Worm (Caenorhabditis elegans) whole organism, L3 larva: ENCODE measurements around the gene ttr-42.

Experiments
- R02D3.7 ChIP-seq: fragments of 150-350 bp; optimal IDR thresholded peaks from 2 replicates; lab custom pipeline; 2014; ENCODE audit warnings: missing biosample characterization, missing genetic modification characterization
- ZK546.5 ChIP-seq: sonication (generic microtip); optimal IDR thresholded peaks from 2 replicates; lab custom pipeline; 2017; ENCODE audit warnings: missing biosample characterization, missing genetic modification characterization
- aly-2 ChIP-seq: fragments of 150-350 bp; optimal IDR thresholded peaks from 2 replicates; lab custom pipeline; 2014; ENCODE audit warnings: missing biosample characterization, missing genetic modification characterization
- ama-1 ChIP-seq: fragments of 150-350 bp; optimal IDR thresholded peaks from 2 replicates; lab custom pipeline; 2018
- ceh-16 ChIP-seq: sonication (generic microtip); optimal IDR thresholded peaks from 2 replicates; lab custom pipeline; 2017; ENCODE audit warnings: missing biosample characterization, missing genetic modification characterization
- ceh-28 ChIP-seq: fragments of 150-350 bp; optimal IDR thresholded peaks from 2 replicates; lab custom pipeline; 2014; ENCODE audit warnings: missing biosample characterization, missing genetic modification reagents, missing genetic modification characterization
- ceh-82 ChIP-seq: fragments of 150-350 bp; optimal IDR thresholded peaks from 2 replicates; lab custom pipeline; 2014; ENCODE audit warnings: missing biosample characterization, missing genetic modification characterization
- ceh-9 ChIP-seq: sonication (generic microtip); optimal IDR thresholded peaks from 2 replicates; lab custom pipeline; 2018; ENCODE audit warnings: missing biosample characterization, missing genetic modification characterization
- daf-12 ChIP-seq: fragments of 150-350 bp; optimal IDR thresholded peaks from 2 replicates; lab custom pipeline; 2014; ENCODE audit warnings: missing biosample characterization, missing genetic modification reagents, missing genetic modification characterization
- egl-27 ChIP-seq: sonication (generic microtip); optimal IDR thresholded peaks from 4 replicates; lab custom pipeline; 2017; ENCODE audit warnings: missing biosample characterization, missing genetic modification reagents, missing genetic modification characterization
- egl-5 ChIP-seq: fragments of 150-350 bp; optimal IDR thresholded peaks from 2 replicates; lab custom pipeline; 2017; ENCODE audit warnings: missing biosample characterization, missing genetic modification reagents, missing genetic modification characterization, inconsistent platforms
- elt-1 ChIP-seq: fragments of 150-350 bp; optimal IDR thresholded peaks from 2 replicates; lab custom pipeline; 2014; ENCODE audit warnings: missing biosample characterization, missing genetic modification characterization
- elt-2 ChIP-seq: sonication (generic microtip); optimal IDR thresholded peaks from 2 replicates; lab custom pipeline; 2016; ENCODE audit warnings: missing genetic modification reagents, mild to moderate bottlenecking, missing genetic modification characterization, missing compliant biosample characterization
- elt-3 ChIP-seq, 3 experiments: fragments of 150-350 bp in 1 of 3; sonication (generic microtip) in 2 of 3; optimal IDR thresholded peaks; 2 replicates in 2 of 3; 4 replicates in 1 of 3; lab custom pipeline; 2014 to 2017; ENCODE audit warnings: missing biosample characterization in 3 of 3, missing genetic modification characterization in 3 of 3
- eor-1 ChIP-seq, 2 experiments: fragments of 150-350 bp; optimal IDR thresholded peaks; 2 replicates each; lab custom pipeline; 2014 to 2018; ENCODE audit warnings: missing biosample characterization in 2 of 2, missing genetic modification characterization in 2 of 2
- fkh-10 ChIP-seq: sonication (generic microtip); optimal IDR thresholded peaks from 2 replicates; lab custom pipeline; 2017; ENCODE audit warnings: missing biosample characterization, missing genetic modification reagents, missing genetic modification characterization
- fkh-2 ChIP-seq: fragments of 150-350 bp; optimal IDR thresholded peaks from 2 replicates; lab custom pipeline; 2014; ENCODE audit warnings: missing biosample characterization, missing genetic modification reagents, missing genetic modification characterization
- fos-1 ChIP-seq: fragments of 150-350 bp; optimal IDR thresholded peaks from 2 replicates; lab custom pipeline; 2014; ENCODE audit warnings: missing biosample characterization, missing genetic modification characterization
- hmg-11 ChIP-seq: sonication (generic microtip); optimal IDR thresholded peaks from 2 replicates; lab custom pipeline; 2016; ENCODE audit warnings: missing genetic modification characterization, missing compliant biosample characterization
- jun-1 ChIP-seq: fragments of 150-350 bp; optimal IDR thresholded peaks from 2 replicates; lab custom pipeline; 2014; ENCODE audit warnings: missing biosample characterization, missing genetic modification reagents, missing genetic modification characterization
- lin-15B ChIP-seq: fragments of 150-350 bp; optimal IDR thresholded peaks from 2 replicates; lab custom pipeline; 2014; ENCODE audit warnings: missing biosample characterization, missing genetic modification characterization
- lin-39 ChIP-seq: fragments of 150-350 bp; optimal IDR thresholded peaks from 2 replicates; lab custom pipeline; 2018; ENCODE audit warnings: missing biosample characterization, missing genetic modification reagents, missing genetic modification characterization
- lsy-12 ChIP-seq: sonication (generic microtip); optimal IDR thresholded peaks from 2 replicates; lab custom pipeline; 2016; ENCODE audit warnings: mild to moderate bottlenecking, missing genetic modification characterization, missing compliant biosample characterization
- mdl-1 ChIP-seq: fragments of 150-350 bp; optimal IDR thresholded peaks from 2 replicates; lab custom pipeline; 2014; ENCODE audit warnings: missing biosample characterization, missing genetic modification characterization
- mml-1 ChIP-seq: fragments of 150-350 bp; sonication (generic microtip); optimal IDR thresholded peaks from 3 replicates; lab custom pipeline; 2014; ENCODE audit warnings: missing biosample characterization, missing genetic modification characterization
- nfya-1 ChIP-seq: sonication (generic microtip); optimal IDR thresholded peaks from 2 replicates; lab custom pipeline; 2017; ENCODE audit warnings: missing genetic modification characterization, mild to moderate bottlenecking, missing compliant biosample characterization, antibody characterized with exemption, moderate library complexity; ENCODE audit not compliant: insufficient read depth
- nhr-11 ChIP-seq: fragments of 150-350 bp; optimal IDR thresholded peaks from 2 replicates; lab custom pipeline; 2014; ENCODE audit warnings: missing biosample characterization, missing genetic modification characterization
- nhr-12 ChIP-seq: fragments of 150-350 bp; optimal IDR thresholded peaks from 2 replicates; lab custom pipeline; 2014; ENCODE audit warnings: missing biosample characterization, missing genetic modification characterization
- nhr-23 ChIP-seq: fragments of 150-350 bp; optimal IDR thresholded peaks from 2 replicates; lab custom pipeline; 2014; ENCODE audit warnings: missing biosample characterization, missing genetic modification reagents, missing genetic modification characterization
- nhr-237 ChIP-seq: fragments of 150-350 bp; optimal IDR thresholded peaks from 2 replicates; lab custom pipeline; 2014; ENCODE audit warnings: missing biosample characterization, missing genetic modification characterization
- nhr-25 ChIP-seq: sonication (generic microtip); optimal IDR thresholded peaks from 2 replicates; lab custom pipeline; 2017; ENCODE audit warnings: missing biosample characterization, missing genetic modification characterization
- nhr-28 ChIP-seq: fragments of 150-350 bp; optimal IDR thresholded peaks from 2 replicates; lab custom pipeline; 2014; ENCODE audit warnings: missing biosample characterization, missing genetic modification characterization
- nhr-43 ChIP-seq: sonication (generic microtip); optimal IDR thresholded peaks from 2 replicates; lab custom pipeline; 2016; ENCODE audit warnings: mild to moderate bottlenecking, missing genetic modification characterization, missing compliant biosample characterization; ENCODE audit not compliant: poor library complexity, severe bottlenecking
- nhr-67 ChIP-seq: fragments of 150-350 bp; optimal IDR thresholded peaks from 2 replicates; lab custom pipeline; 2014; ENCODE audit warnings: missing biosample characterization, missing genetic modification characterization
- nhr-76 ChIP-seq: fragments of 150-350 bp; sonication (generic microtip); optimal IDR thresholded peaks from 5 replicates; lab custom pipeline; 2014; ENCODE audit warnings: missing biosample characterization, missing genetic modification characterization
- nhr-77 ChIP-seq: fragments of 150-350 bp; optimal IDR thresholded peaks from 2 replicates; lab custom pipeline; 2014; ENCODE audit warnings: missing biosample characterization, missing genetic modification characterization
- pha-4 ChIP-seq: fragments of 150-350 bp; optimal IDR thresholded peaks from 2 replicates; lab custom pipeline; 2014; ENCODE audit warnings: missing biosample characterization, missing genetic modification reagents, missing genetic modification characterization
- pqm-1 ChIP-seq: fragments of 150-350 bp; optimal IDR thresholded peaks from 2 replicates; lab custom pipeline; 2017; ENCODE audit warnings: missing biosample characterization, missing genetic modification characterization, inconsistent platforms
- sea-2 ChIP-seq: fragments of 150-350 bp; sonication (generic microtip); optimal IDR thresholded peaks from 4 replicates; lab custom pipeline; 2014; ENCODE audit warnings: missing biosample characterization, missing genetic modification reagents, missing genetic modification characterization
- skn-1 ChIP-seq: fragments of 150-350 bp; optimal IDR thresholded peaks from 2 replicates; lab custom pipeline; 2014; ENCODE audit warnings: missing biosample characterization, missing genetic modification characterization
- snpc-4 ChIP-seq: fragments of 150-350 bp; optimal IDR thresholded peaks from 2 replicates; lab custom pipeline; 2014; ENCODE audit warnings: missing biosample characterization, missing genetic modification characterization
- tbx-2 ChIP-seq: sonication (generic microtip); optimal IDR thresholded peaks from 2 replicates; lab custom pipeline; 2016; ENCODE audit warnings: mild to moderate bottlenecking, missing genetic modification characterization, missing compliant biosample characterization
- unc-39 ChIP-seq: sonication (generic microtip); optimal IDR thresholded peaks from 4 replicates; lab custom pipeline; 2017; ENCODE audit warnings: missing biosample characterization, missing genetic modification characterization
- unc-62 ChIP-seq: fragments of 150-350 bp; sonication (generic microtip); optimal IDR thresholded peaks from 4 replicates; lab custom pipeline; 2014; ENCODE audit warnings: missing biosample characterization, missing genetic modification reagents, missing genetic modification characterization
- zag-1 ChIP-seq: fragments of 150-350 bp; optimal IDR thresholded peaks from 2 replicates; lab custom pipeline; 2014; ENCODE audit warnings: missing biosample characterization, missing genetic modification characterization
- ztf-11 ChIP-seq: fragments of 150-350 bp; optimal IDR thresholded peaks from 2 replicates; lab custom pipeline; 2014; ENCODE audit warnings: missing biosample characterization, missing genetic modification characterization
- ztf-4 ChIP-seq: fragments of 150-350 bp; optimal IDR thresholded peaks from 2 replicates; lab custom pipeline; 2014; ENCODE audit warnings: missing biosample characterization, missing genetic modification characterization

Gene ttr-42

ce11 chrX:2604358-2605016 lies 26.9 kb downstream of the ttr-42 start:
- TF ChIP-seq ceh-82 (tag; lab: Kevin White, UChicago) (no peak), lsy-12 (tag; lab: Kevin White, UChicago) (no peak), fkh-10 (GFP tag; lab: Kevin White, UChicago) (peak; percentile 59), nfya-1 (peak; percentile 31), lin-39 (peak; percentile 33)

ce11 chrX:2607522-2608278 lies 30.2 kb downstream of the ttr-42 start, which contains the start of gene T03G6.1:
TSS of gene T03G6.1 (plus strand) at chrX:2608228.
- TF ChIP-seq ceh-82 (tag; lab: Kevin White, UChicago) = no peak
- peak; percentile 7 for TF ChIP-seq nhr-23 (tag; lab: Kevin White, UChicago)

- no peak for TF ChIP-seq ama-1 (lab: Kevin White, UChicago)
- TF ChIP-seq nhr-25 (tag; lab: Kevin White, UChicago) = peak; percentile 33
- no peak for TF ChIP-seq ZK546.5
- no peak for TF ChIP-seq nhr-77 (tag; lab: Kevin White, UChicago)
- TF ChIP-seq ceh-28 (tag; lab: Kevin White, UChicago) = no peak
- no peak for TF ChIP-seq ztf-4 (tag; lab: Kevin White, UChicago)
- peak; percentile 81 for TF ChIP-seq pha-4 (tag; lab: Kevin White, UChicago)
- TF ChIP-seq eor-1 (tag; optimal IDR thresholded peaks at IDR 0.05; lab: Kevin White, UChicago) = no peak
- TF ChIP-seq pqm-1 (tag; lab: Kevin White, UChicago) = peak; percentile 47
- TF ChIP-seq ceh-82 (tag; lab: Kevin White, UChicago) = peak; percentile 17
- no peak for TF ChIP-seq skn-1 (tag; lab: Kevin White, UChicago)
- TF ChIP-seq jun-1 (tag; lab: Kevin White, UChicago) = peak; percentile 37
- peak; percentile 59 for TF ChIP-seq elt-2
- peak; percentile 33 for TF ChIP-seq tbx-2 (tag; lab: Kevin White, UChicago)
- TF ChIP-seq nhr-11 (tag; lab: Kevin White, UChicago) = no peak
- peak; percentile 61 for TF ChIP-seq nfya-1
- TF ChIP-seq unc-39 = no peak
- TF ChIP-seq zag-1 (tag; lab: Kevin White, UChicago) = no peak
- no peak for TF ChIP-seq aly-2 (tag; lab: Kevin White, UChicago)
- TF ChIP-seq egl-27 (tag; lab: Kevin White, UChicago) = no peak
- TF ChIP-seq lin-39 = peak; percentile 73
- peak; percentile 26 for TF ChIP-seq elt-1 (tag; lab: Kevin White, UChicago)
- no peak for TF ChIP-seq fos-1
- TF ChIP-seq egl-5 (tag; lab: Kevin White, UChicago) = peak; percentile 5
- TF ChIP-seq fkh-2 (tag; lab: Kevin White, UChicago) = no peak
- TF ChIP-seq mdl-1 (tag; lab: Kevin White, UChicago) = no peak
- no peak for TF ChIP-seq nhr-12 (tag; lab: Kevin White, UChicago)
- TF ChIP-seq nhr-23 (tag; lab: Kevin White, UChicago) = peak; percentile 65
- no peak for TF ChIP-seq fkh-10 (GFP tag; lab: Kevin White, UChicago)
- no peak for TF ChIP-seq ztf-11 (tag; lab: Kevin White, UChicago)
- TF ChIP-seq mml-1 (tag; lab: Kevin White, UChicago) = no peak
- TF ChIP-seq R02D3.7 (tag; lab: Kevin White, UChicago) = no peak
- no peak for TF ChIP-seq nhr-67 (tag; lab: Kevin White, UChicago)
- TF ChIP-seq snpc-4 (tag; lab: Kevin White, UChicago) = peak; percentile 20
- TF ChIP-seq sea-2 (GFP tag; lab: Kevin White, UChicago) = no peak
- peak; percentile 17 for TF ChIP-seq ceh-16 (tag; lab: Kevin White, UChicago)
- peak; percentile 34 for TF ChIP-seq lsy-12 (tag; lab: Kevin White, UChicago)
- no peak for TF ChIP-seq ceh-9 (tag; lab: Kevin White, UChicago)
- no peak for TF ChIP-seq unc-62 (GFP tag; lab: Kevin White, UChicago)
- peak; percentile 79 for TF ChIP-seq hmg-11
- TF ChIP-seq nhr-237 (tag; lab: Kevin White, UChicago) = no peak
- TF ChIP-seq nhr-76 (tag; lab: Kevin White, UChicago) = no peak
- TF ChIP-seq nhr-43 (tag; lab: Kevin White, UChicago) = peak; percentile 84
- no peak for TF ChIP-seq daf-12
- TF ChIP-seq lin-15B (tag; lab: Kevin White, UChicago) = no peak
- TF ChIP-seq nhr-28 (tag; lab: Kevin White, UChicago) = no peak
- no peak for TF ChIP-seq elt-3 (tag; optimal IDR thresholded peaks at IDR 0.05; lab: Kevin White, UChicago)
Measured at ce11 chrX:2613077-2613476, 35.5 kb downstream of the ttr-42 start.
